Worm (Caenorhabditis elegans): Measurements from ENCODE around the gene Y71H2B.5.

DNA sequence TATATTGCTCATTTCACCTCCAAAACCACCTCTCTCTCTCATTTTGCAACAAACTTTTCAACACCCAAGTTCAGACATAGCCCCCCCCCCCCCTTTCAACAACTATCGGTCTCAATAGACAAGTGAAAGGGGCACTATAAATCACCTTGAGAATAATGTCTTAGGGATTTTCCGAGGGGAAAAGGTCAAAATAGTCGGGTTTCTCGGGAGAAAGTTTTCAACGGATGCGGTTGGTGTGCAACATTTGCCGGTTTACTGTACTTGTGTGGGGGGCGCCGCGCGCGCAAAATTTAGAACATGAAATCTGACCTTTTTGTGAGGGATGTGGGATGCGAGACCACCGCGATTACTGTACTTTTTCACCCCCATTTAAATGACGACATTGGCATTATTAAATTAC is 26.8 kb downstream of the Y71H2B.5 start:
- TF ChIP-seq W03F9.2 (tag; optimal IDR thresholded peaks at IDR 0.05) (no peak), him-1 (tag; optimal IDR thresholded peaks at IDR 0.05) (no peak), dao-5 (tag; optimal IDR thresholded peaks at IDR 0.05) (no peak)
